Worm (Caenorhabditis elegans): ENCODE data around the gene F54F7.14.

DNA sequence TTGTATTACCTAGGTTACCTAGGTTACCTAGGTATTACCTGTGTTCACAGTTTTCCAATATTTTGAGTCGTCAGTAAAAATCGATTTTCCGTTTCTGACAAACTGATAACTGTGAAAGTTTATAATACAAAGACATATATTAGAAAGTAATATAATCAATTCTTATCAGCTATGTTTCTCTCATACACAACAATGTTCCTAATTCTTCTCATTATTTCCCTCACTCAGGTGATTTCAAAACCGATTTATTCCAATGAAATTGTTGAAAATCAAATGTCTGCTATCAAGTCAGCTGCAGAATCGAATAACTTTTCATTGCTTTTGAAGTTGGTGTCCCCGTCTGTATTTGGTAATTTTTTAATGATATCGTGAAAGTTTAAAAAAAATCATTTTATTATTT, 46.6 kb upstream of the F54F7.14 start, which contains the start of gene C34E11.4:
- TF ChIP-seq nhr-67 (tag; optimal IDR thresholded peaks at IDR 0.05) (no peak), jun-1 (tag; optimal IDR thresholded peaks at IDR 0.05) (no peak), aly-2 (tag; optimal IDR thresholded peaks at IDR 0.05) (no peak), fkh-2 (tag; optimal IDR thresholded peaks at IDR 0.05) (no peak)
